Fruit fly (Drosophila melanogaster) Kc167 (cell line): ENCODE data around the gene CG43679.

Experiments
- Myc ChIP-seq: fragments of >200 bp; optimal IDR thresholded peaks from 2 replicates; lab custom pipeline; 2017; ENCODE audit warnings: missing external identifiers
- Sin3A ChIP-seq: fragments of >200 bp; optimal IDR thresholded peaks from 2 replicates; lab custom pipeline; 2018; ENCODE audit warnings: missing external identifiers
- h ChIP-seq: fragments of >200 bp; optimal IDR thresholded peaks from 3 replicates; lab custom pipeline; 2018; ENCODE audit warnings: missing external identifiers
- insv ChIP-seq: fragments of >200 bp; optimal IDR thresholded peaks from 3 replicates; lab custom pipeline; 2018; ENCODE audit warnings: missing external identifiers
- psq ChIP-seq: fragments of >200 bp; optimal IDR thresholded peaks from 2 replicates; lab custom pipeline; 2017; ENCODE audit warnings: missing external identifiers
- ttk ChIP-seq: sonication (Bioruptor generic); optimal IDR thresholded peaks from 2 replicates; lab custom pipeline; 2017; ENCODE audit warnings: missing external identifiers

Gene CG43679

DNA sequence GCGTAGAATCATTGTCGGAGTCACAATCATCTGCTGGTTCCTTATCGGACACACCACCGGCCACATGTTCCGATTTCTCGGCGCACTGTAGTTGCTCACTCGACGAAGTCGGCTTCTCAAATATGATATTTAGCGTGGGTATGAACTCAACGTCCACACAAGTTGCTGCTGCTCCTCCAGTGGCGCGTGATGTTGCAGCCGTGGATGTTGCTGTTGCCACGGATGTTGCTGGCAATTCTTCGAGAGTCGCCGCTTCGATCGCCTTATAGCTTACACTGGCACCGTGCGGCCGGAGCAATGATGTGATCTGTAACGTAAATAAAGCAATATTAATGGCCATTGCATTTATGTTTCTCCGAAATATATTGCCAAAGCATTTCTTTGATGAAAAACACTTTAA lies 33.1 kb upstream of the CG43679 start:
- TF ChIP-seq psq (no peak), ttk (lab: Kevin White, UChicago) (no peak), Myc (lab: Kevin White, UChicago) (no peak), insv (lab: Kevin White, UChicago) (no peak), Sin3A (lab: Kevin White, UChicago) (no peak), h (lab: Kevin White, UChicago) (no peak)

DNA sequence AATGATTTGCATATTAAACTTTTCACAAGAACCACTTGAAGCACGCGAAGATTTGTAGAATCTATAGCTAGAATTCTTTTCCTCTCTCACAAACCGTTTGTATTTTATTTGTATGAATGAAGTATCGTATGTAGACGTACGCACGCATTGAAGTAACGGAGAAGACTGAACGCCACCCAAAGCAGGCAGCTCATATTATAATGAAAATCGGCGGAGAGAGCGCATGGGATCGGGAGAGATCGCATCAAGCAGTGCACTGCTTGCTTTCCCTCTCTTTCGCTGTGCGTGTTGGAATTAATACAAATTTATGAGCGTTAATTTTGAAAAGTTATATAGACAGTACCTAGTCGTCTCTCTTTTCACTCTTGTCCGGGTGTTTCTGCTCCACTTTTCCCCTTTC lies 28.1 kb upstream of the CG43679 start:
- TF ChIP-seq h (lab: Kevin White, UChicago) (no peak), Myc (lab: Kevin White, UChicago) (no peak), psq (no peak), Sin3A (lab: Kevin White, UChicago) (no peak), ttk (lab: Kevin White, UChicago) (no peak), insv (lab: Kevin White, UChicago) (no peak)

DNA sequence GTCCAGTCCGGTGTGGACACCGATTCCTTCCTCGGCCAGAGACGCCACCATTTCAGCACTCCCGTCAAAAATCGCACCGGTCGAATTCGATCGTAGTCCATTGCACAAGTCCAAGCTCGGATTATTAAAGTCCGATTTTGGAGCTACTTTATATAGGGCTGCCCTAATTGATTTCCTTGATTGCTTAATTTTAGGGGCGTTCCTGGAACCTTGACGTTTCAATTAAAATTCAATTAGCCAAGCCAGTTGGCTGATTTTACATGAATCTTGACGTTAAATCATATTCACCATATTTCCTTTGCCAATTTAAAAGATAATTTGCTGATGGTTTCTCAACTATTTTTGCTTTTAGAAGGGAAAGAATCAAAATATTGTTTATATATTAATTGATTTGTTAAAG lies 27.1 kb upstream of the CG43679 start, which contains the start of gene Or71a:
Or71a (minus strand) TSS at position 101 of the 400 bp plus-strand sequence.
- TF ChIP-seq psq: no peak
- TF ChIP-seq Myc (lab: Kevin White, UChicago): no peak
- TF ChIP-seq Sin3A (lab: Kevin White, UChicago): no peak
- TF ChIP-seq h (lab: Kevin White, UChicago): no peak
- TF ChIP-seq insv (lab: Kevin White, UChicago): no peak
- no peak for TF ChIP-seq ttk (lab: Kevin White, UChicago)

DNA sequence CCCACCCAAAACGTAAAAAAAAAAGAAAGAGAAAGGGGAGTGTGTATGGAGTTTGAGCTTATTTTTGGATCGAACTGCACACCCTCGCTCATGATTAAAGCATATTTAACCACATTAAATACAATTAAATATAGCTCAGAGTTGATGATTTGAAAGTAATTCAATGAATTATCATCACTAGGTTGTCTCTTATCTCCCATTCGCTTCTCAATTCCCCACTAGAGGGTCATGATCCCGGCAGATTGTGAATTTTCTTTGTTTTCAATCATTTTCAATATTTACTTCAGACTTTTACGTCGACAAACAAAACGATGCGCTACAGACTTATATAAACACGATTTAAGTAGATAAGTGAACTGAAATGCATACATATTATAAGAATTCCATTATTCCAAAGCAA lies 25.2 kb upstream of the CG43679 start:
- TF ChIP-seq Myc (lab: Kevin White, UChicago): no peak
- no peak for TF ChIP-seq ttk (lab: Kevin White, UChicago)
- no peak for TF ChIP-seq h (lab: Kevin White, UChicago)
- no peak for TF ChIP-seq Sin3A (lab: Kevin White, UChicago)
- TF ChIP-seq insv (lab: Kevin White, UChicago): no peak
- TF ChIP-seq psq: no peak

DNA sequence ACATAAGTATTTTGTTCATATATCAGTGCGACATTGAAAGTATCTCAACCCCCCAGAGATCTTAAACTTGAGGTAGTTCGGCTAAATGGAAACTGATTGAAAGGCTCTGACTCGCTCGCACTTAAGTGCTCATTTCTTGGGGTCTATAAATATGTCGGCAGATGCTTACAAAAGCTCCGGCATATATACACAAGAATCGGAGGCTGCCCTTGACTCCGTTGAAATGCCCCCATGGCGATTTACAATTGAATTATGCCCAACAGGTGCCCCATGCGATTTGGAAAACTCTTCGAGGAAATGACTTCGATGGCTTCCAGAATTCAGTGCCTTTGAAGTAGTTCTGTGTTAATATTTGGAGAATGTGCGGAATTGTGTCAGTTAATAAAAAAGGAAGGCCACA lies 22.5 kb upstream of the CG43679 start:
- no peak for TF ChIP-seq Sin3A (lab: Kevin White, UChicago)
- no peak for TF ChIP-seq Myc (lab: Kevin White, UChicago)
- no peak for TF ChIP-seq insv (lab: Kevin White, UChicago)
- no peak for TF ChIP-seq h (lab: Kevin White, UChicago)
- no peak for TF ChIP-seq psq
- no peak for TF ChIP-seq ttk (lab: Kevin White, UChicago)

DNA sequence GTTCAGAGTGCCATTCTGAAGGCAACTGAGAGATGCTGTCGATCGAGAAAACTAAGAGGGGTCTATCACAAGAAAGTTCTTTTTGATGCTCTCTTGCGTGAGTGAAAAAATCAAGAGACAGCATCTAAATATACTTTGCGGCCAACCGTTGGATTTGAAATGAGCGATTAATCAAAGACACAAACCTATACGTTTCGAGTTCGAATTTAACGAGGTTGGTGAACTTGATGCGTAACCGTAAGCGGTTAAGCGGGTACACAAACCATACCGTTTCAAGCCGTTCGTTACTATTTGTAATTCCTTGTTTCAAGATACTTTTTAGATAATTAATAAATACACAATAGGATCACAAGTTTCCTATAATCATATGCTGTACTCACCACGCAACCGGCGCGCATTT lies 20.9 kb upstream of the CG43679 start:
- TF ChIP-seq insv (lab: Kevin White, UChicago) (no peak), ttk (lab: Kevin White, UChicago) (no peak), Myc (lab: Kevin White, UChicago) (no peak), Sin3A (lab: Kevin White, UChicago) (no peak)

DNA sequence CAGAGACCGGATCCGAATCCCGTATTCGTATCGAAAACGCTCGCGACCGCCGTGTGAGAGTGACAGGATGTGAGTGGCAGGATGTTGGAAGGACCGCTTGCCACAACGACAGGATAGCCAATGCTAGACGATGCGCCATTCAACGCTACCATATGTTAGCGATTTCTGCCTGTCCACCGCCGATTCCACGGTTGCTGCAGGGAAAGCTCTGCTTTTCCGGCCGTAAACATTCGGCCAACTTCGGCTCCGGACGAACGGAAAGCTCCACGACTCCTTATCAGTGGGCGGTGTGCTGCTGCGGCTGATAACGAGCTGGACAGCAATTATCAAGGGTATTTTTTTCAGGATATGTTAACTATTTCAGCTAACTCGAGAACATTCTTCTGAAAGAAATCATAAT lies 13.7 kb upstream of the CG43679 start, which contains the start of gene Sytbeta:
Sytbeta (minus strand) TSS at position 101 of the 400 bp plus-strand sequence.
- TF ChIP-seq psq (no peak), Sin3A (lab: Kevin White, UChicago) (no peak), h (lab: Kevin White, UChicago) (no peak), Myc (lab: Kevin White, UChicago) (no peak), ttk (lab: Kevin White, UChicago) (no peak), insv (lab: Kevin White, UChicago) (no peak)

DNA sequence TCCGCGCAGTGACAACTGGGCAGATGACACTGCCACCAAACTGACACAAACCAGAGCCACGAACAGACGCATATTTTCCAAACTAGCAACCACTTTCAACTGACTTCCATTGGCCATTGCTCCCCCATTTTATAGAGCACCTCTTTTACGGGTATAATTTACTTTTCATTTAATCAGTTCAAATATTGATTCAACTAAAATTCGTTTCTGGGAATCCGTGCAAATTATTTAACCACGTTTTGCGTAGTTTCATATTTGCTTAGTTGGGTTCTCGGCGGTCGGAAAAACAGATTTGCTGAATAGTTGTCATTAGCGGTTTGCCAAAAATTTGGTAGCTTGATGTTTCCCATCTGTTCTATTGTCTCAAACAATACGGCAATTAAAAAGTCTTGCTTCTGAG lies 10.4 kb upstream of the CG43679 start, which contains the start of gene CG13460:
CG13460 (minus strand) TSS at position 101 of the 400 bp plus-strand sequence.
- TF ChIP-seq ttk (lab: Kevin White, UChicago) (no peak), Sin3A (lab: Kevin White, UChicago) (no peak), h (lab: Kevin White, UChicago) (no peak), insv (lab: Kevin White, UChicago) (no peak), Myc (lab: Kevin White, UChicago) (no peak), psq (no peak)

DNA sequence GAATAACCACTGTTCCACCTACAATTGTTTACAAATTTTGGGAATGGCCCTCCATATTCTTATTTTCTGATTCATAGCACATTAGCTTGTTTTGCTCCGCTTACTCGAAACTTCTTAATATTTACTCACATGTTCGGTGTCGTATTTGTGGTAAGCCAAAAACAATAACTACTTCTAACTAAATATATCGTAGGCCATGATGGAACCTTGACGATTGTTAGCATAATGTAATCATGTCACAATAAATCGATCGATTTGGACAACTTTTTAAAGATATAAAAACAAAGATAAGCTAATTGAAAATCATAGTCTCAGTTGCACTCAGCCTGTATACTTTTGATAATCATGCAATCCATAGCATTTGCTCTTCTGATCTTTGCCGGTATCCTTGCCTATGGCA lies 3.3 kb upstream of the CG43679 start, which contains the start of gene EAChm:
EAChm (plus strand) TSS at position 301 of the 400 bp plus-strand sequence.
- TF ChIP-seq insv (lab: Kevin White, UChicago): no peak

DNA sequence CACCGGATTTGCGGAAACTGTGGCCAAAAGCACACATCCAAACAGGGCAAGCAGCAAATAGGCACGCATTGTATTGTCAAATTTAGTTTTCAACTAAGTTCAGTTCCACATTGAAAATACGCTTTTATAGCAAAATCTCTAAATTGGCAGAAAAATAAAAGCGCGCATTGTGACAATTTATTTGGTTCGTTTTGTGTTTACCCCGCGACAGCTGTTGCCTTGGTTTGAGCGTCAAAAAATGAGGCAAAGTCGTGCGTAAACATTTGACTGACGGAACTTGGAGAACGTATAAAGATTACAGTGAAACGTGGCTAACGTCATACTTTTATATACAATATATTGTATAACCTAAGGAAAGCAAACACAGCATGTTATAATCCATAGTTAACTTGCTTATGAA lies 2.8 kb upstream of the CG43679 start, which contains the start of gene CG18649:
CG18649 (minus strand) TSS at position 101 of the 400 bp plus-strand sequence.
- TF ChIP-seq Sin3A (lab: Kevin White, UChicago): no peak
- no peak for TF ChIP-seq ttk (lab: Kevin White, UChicago)
- no peak for TF ChIP-seq psq

DNA sequence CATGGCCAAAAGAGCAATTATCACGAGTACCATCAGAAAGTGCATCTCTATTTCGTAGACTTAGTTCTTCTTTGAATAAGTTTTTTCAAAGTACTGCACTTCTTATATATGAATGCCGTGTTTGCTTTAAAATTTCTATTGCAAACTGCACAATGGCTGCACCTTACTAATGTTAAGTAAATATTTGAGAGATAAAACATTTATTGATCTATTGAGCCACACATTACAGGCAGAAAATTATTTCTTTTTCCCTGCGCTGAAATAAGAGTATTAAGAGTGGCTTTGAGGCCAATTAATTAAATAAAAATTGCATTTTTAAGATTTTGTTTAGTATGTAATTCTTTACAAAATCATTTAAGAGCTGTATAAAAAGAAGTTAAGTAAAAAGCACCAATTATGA lies 2.0 kb upstream of the CG43679 start, which contains the start of gene CG43680:
CG43680 (minus strand) TSS at position 101 of the 400 bp plus-strand sequence.
- TF ChIP-seq ttk (lab: Kevin White, UChicago): no peak
- no peak for TF ChIP-seq Myc (lab: Kevin White, UChicago)
- no peak for TF ChIP-seq psq
- no peak for TF ChIP-seq Sin3A (lab: Kevin White, UChicago)

DNA sequence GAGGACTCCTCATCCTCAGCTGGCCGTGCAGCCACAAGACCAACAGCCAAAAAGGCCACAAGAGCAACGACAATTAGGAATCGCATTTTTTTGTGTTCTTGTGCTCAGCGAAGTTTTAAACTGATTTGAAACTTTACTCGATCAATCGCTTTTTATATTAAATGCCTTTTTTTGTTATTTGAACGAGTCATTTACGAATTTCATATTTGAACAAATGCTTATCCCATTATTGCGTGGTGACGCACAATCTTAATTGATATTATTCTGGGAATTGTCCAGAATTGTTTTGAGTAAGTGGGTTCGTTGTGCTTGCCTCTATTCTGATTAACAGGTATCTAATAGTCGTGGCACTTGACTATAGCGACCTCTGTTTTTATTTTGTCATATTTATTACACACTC lies 1.2 kb upstream of the CG43679 start, which contains the start of gene CG13461:
CG13461 (minus strand) TSS at position 101 of the 400 bp plus-strand sequence.
- TF ChIP-seq Myc (lab: Kevin White, UChicago) (no peak), h (lab: Kevin White, UChicago) (no peak)

DNA sequence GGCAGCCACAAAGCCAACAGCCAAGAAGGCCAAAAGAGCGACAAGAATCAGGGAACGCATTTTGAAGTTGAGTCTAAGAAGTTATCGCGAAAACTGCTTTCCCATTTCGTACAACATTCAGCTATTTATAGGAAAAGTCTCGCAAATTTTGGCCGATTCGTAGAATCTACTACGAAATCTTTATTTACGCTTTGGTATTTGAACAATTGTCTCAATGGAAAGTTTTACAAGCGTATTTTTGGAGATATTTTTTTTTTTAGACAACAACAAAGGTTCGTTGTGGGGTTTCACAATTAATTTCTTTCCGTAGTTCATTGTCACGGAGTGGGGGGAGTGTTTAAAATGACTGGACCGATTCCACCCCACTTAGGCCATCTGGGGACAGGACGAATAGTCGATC lies 519 bp downstream of the CG43679 start, which contains the start of gene CG12310:
CG12310 (minus strand) TSS at position 101 of the 400 bp plus-strand sequence.
- TF ChIP-seq h (lab: Kevin White, UChicago): no peak
- no peak for TF ChIP-seq Myc (lab: Kevin White, UChicago)
- no peak for TF ChIP-seq psq
- no peak for TF ChIP-seq Sin3A (lab: Kevin White, UChicago)
- TF ChIP-seq ttk (lab: Kevin White, UChicago): no peak
- TF ChIP-seq insv (lab: Kevin White, UChicago): no peak
